Worm (Caenorhabditis elegans): ENCODE results near the gene Y59A8B.12.
"Not testable (repeated sequence)": the region's sequence is repeated elsewhere in the genome, so short reads cannot be mapped to it uniquely, and the experiment has no call there.

- TF ChIP-seq ama-1 (optimal IDR thresholded peaks at IDR 0.05); fkh-10 (GFP tag; optimal IDR thresholded peaks at IDR 0.05); mec-3 (tag; optimal IDR thresholded peaks at IDR 0.05; ENCODE audit: borderline replicate concordance); unc-42 (tag; optimal IDR thresholded peaks at IDR 0.05); ets-4 (tag; optimal IDR thresholded peaks at IDR 0.05): not testable (repeated sequence)
Measured at ce11 chrV:18129663-18130272, 43.7 kb upstream of the Y59A8B.12 start.
